Worm (Caenorhabditis elegans) whole organism, young adult: Measurements from ENCODE around the gene W07G4.7.

Experiments
- ekl-4 ChIP-seq: fragments of 200-800 bp; sonication (Bioruptor generic); IDR thresholded peaks from 2 replicates; pipeline ENCODE4 v1.3.6; 2022; ENCODE audit warnings: missing genetic modification reagents, missing genetic modification characterization, missing compliant biosample characterization
- mxl-1 ChIP-seq: sonication (generic microtip); optimal IDR thresholded peaks from 2 replicates; lab custom pipeline; 2016; ENCODE audit warnings: missing genetic modification characterization, missing compliant biosample characterization
- nhr-27 ChIP-seq: fragments of 200-800 bp; sonication (Bioruptor generic); optimal IDR thresholded peaks from 2 replicates; lab custom pipeline; 2018; ENCODE audit warnings: mild to moderate bottlenecking, missing genetic modification characterization, moderate library complexity, missing compliant biosample characterization

DNA sequence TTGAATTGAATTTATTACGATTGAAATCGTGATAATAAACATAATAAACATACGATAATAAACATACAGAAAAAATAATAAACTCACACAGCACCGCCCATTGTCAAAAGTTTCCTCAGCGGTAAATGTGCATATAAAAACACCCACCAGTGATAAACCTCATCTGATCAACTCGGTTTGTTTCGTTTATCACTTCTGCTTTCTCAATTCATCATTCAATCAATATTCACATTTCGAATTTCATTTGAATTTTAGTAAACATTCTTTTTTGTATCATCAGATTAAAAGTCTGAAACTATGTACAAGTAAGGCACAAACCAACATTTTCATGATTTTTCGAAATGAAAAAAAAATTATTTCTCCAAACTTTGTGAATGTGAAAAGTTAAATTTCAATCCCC lies 21.3 kb downstream of the W07G4.7 start, which contains the start of gene try-10:
- TF ChIP-seq nhr-27 (tag; lab: Kevin White, UChicago) (no peak), mxl-1 (tag; lab: Kevin White, UChicago) (no peak), ekl-4 (no peak)
